Fruit fly (Drosophila melanogaster): ENCODE measurements around the gene CG32249.

Gene CG32249

DNA sequence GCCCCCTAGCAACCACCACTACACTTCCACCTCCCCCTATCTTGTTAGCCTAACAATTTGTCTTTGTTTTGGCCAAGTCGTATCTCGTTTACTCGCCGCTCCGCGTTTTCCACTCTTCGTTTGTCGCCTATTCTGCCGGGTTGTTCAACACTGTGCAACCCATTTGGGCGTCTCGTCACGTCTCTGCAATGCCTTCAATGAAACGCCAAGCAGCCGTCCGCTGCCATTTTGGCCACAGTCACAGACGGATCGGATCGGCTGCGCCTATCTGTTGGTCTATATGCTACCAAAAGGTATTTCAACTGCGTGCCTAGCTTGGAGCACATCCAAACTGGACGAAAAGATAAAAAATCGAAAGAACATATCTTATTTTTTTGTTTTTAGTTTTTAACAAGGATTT is 46.6 kb downstream of the CG32249 start:
- TF ChIP-seq Dll (optimal IDR thresholded peaks at IDR 0.05) (no peak), psq (optimal IDR thresholded peaks at IDR 0.05) (no peak), usp (GFP tag; optimal IDR thresholded peaks at IDR 0.05) (no peak), pan (optimal IDR thresholded peaks at IDR 0.05) (no peak), EcR (GFP tag; optimal IDR thresholded peaks at IDR 0.05) (no peak), CG8478 (optimal IDR thresholded peaks at IDR 0.05) (no peak)

DNA sequence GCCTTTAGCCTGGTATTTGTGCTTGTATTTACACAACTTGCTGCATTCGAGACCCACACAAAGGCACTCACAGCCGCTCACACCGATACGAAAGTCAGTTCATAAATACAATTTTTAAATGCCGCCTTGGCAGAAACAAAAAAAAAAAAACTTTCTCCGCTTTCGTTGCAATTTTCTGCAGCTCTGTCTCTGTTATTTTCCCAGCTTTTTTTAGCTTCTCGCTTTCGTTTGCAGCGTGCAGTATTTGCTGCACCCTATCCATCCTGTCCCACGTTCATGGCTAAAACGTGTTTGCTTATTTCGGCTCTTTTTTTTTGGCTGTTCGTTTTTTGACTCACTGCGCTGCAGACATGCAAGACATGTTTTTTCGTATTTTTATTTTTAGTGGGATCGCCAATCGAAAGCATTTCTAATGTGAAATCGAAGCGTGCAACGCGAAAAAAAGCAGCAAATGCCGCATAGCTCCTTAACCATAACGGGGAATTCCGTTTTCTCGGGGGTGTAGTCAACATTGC is 49.7 kb downstream of the CG32249 start:
- no peak for TF ChIP-seq pan (optimal IDR thresholded peaks at IDR 0.05)
- TF ChIP-seq EcR (GFP tag; optimal IDR thresholded peaks at IDR 0.05), result no peak
- no peak for TF ChIP-seq CG8478 (optimal IDR thresholded peaks at IDR 0.05)
- no peak for TF ChIP-seq usp (GFP tag; optimal IDR thresholded peaks at IDR 0.05)
- no peak for TF ChIP-seq psq (optimal IDR thresholded peaks at IDR 0.05)
- TF ChIP-seq Dll (optimal IDR thresholded peaks at IDR 0.05), result no peak
